Worm (Caenorhabditis elegans) whole organism, L4 larva: ENCODE results near the gene F19B10.3.

Experiments used
- fkh-10 ChIP-seq: fragments of 150-350 bp; optimal IDR thresholded peaks from 2 replicates; lab custom pipeline; 2014; ENCODE audit warnings: missing biosample characterization, missing genetic modification reagents, missing genetic modification characterization
- pha-4 ChIP-seq, 2 experiments: fragments of 150-350 bp in 1 of 2; fragments of 200-800 bp in 1 of 2; sonication (Bioruptor generic) in 1 of 2; IDR thresholded peaks in 1 of 2; optimal IDR thresholded peaks in 1 of 2; 2 replicates each; pipeline versions ENCODE4 v1.3.6 to Lab custom; 2014 to 2022; ENCODE audit warnings: missing genetic modification characterization in 2 of 2, missing genetic modification reagents in 2 of 2, missing biosample characterization in 1 of 2, missing compliant biosample characterization in 1 of 2

DNA sequence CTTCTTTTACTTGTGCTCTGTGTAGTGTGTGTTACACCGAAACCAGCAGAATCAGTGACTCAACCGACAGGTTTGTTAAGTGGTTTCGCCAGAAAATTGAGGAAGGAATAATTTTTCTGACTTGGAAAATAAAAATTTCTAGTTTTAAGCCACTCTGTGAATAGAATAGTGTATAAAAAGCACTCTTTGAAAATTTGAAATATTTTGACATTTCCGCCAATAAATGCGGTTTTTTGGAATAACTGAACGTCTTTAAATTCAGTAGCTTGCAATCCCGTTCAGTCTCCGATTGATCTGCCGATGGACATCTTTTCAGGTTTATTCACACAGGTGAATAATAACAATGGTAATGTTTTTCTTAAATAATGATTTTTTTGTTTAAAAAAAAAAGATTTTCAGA is at the start of gene F19B10.3:
- TF ChIP-seq pha-4 (GFP tag; IDR thresholded peaks at IDR 0.05; lab: Robert Waterston, UW) (no peak), pha-4 (tag; optimal IDR thresholded peaks at IDR 0.05; lab: Kevin White, UChicago) (no peak), fkh-10 (GFP tag; lab: Kevin White, UChicago) (no peak)
